Worm (Caenorhabditis elegans): ENCODE results near the gene cest-12.

- TF ChIP-seq cey-2 (tag; optimal IDR thresholded peaks at IDR 0.05; ENCODE audit: borderline replicate concordance, insufficient read depth) (no peak), mdl-1 (tag; optimal IDR thresholded peaks at IDR 0.05) (no peak), ztf-11 (tag; optimal IDR thresholded peaks at IDR 0.05) (no peak), spr-3 (GFP tag; optimal IDR thresholded peaks at IDR 0.05) (no peak), daf-16 (GFP tag; optimal IDR thresholded peaks at IDR 0.05) (no peak), daf-16 (tag; optimal IDR thresholded peaks at IDR 0.05) (no peak)
Observed at ce11 chrIII:12151100-12151499, 43.8 kb upstream of the cest-12 start.

Data from whole organism, L4 larva.